Worm (Caenorhabditis elegans) whole organism, late embryonic: ENCODE measurements around the gene col-143.
A peak's percentile ranks its signal among the peaks of the same experiment; 100 is the strongest.

Experiments
- C08G9.2 ChIP-seq: sonication (generic microtip); optimal IDR thresholded peaks from 2 replicates; lab custom pipeline; 2016; ENCODE audit warnings: mild to moderate bottlenecking, missing genetic modification characterization, moderate library complexity, missing compliant biosample characterization
- C38D4.7 ChIP-seq: fragments of 200-800 bp; sonication (Bioruptor generic); optimal IDR thresholded peaks from 2 replicates; lab custom pipeline; 2018; ENCODE audit warnings: mild to moderate bottlenecking, missing genetic modification characterization, moderate library complexity, missing compliant biosample characterization
- K02D7.2 ChIP-seq: sonication (generic microtip); optimal IDR thresholded peaks from 2 replicates; lab custom pipeline; 2017; ENCODE audit warnings: mild to moderate bottlenecking, missing genetic modification characterization, missing compliant biosample characterization
- K09A11.1 ChIP-seq: sonication (generic microtip); optimal IDR thresholded peaks from 2 replicates; lab custom pipeline; 2017; ENCODE audit warnings: antibody characterized with exemption, mild to moderate bottlenecking, missing genetic modification characterization, missing compliant biosample characterization; ENCODE audit not compliant: insufficient read depth
- T23F11.4 ChIP-seq: fragments of 200-800 bp; sonication (Bioruptor generic); optimal IDR thresholded peaks from 2 replicates; lab custom pipeline; 2018; ENCODE audit warnings: mild to moderate bottlenecking, missing genetic modification characterization, missing compliant biosample characterization
- ahr-1 ChIP-seq: sonication (generic microtip); optimal IDR thresholded peaks from 2 replicates; lab custom pipeline; 2016; ENCODE audit warnings: missing genetic modification characterization, missing compliant biosample characterization
- ceh-30 ChIP-seq: fragments of 150-350 bp; optimal IDR thresholded peaks from 2 replicates; lab custom pipeline; 2014; ENCODE audit warnings: missing biosample characterization, missing genetic modification characterization
- ceh-31 ChIP-seq: sonication (generic microtip); optimal IDR thresholded peaks from 2 replicates; lab custom pipeline; 2016; ENCODE audit warnings: missing genetic modification characterization, missing compliant biosample characterization
- ceh-34 ChIP-seq: sonication (generic microtip); optimal IDR thresholded peaks from 2 replicates; lab custom pipeline; 2016; ENCODE audit warnings: mild to moderate bottlenecking, missing genetic modification characterization, missing compliant biosample characterization
- ceh-9 ChIP-seq: sonication (generic microtip); optimal IDR thresholded peaks from 2 replicates; lab custom pipeline; 2016; ENCODE audit warnings: mild to moderate bottlenecking, missing genetic modification characterization, inconsistent platforms, missing compliant biosample characterization
- che-1 ChIP-seq: sonication (generic microtip); optimal IDR thresholded peaks from 2 replicates; lab custom pipeline; 2016; ENCODE audit warnings: mild to moderate bottlenecking, missing genetic modification characterization, missing compliant biosample characterization
- dmd-4 ChIP-seq: sonication (generic microtip); optimal IDR thresholded peaks from 2 replicates; lab custom pipeline; 2016; ENCODE audit warnings: borderline replicate concordance, missing genetic modification characterization, missing compliant biosample characterization
- elt-2 ChIP-seq: sonication (generic microtip); optimal IDR thresholded peaks from 2 replicates; lab custom pipeline; 2016; ENCODE audit warnings: missing genetic modification reagents, missing genetic modification characterization, missing compliant biosample characterization
- elt-4 ChIP-seq: sonication (generic microtip); optimal IDR thresholded peaks from 2 replicates; lab custom pipeline; 2016; ENCODE audit warnings: missing genetic modification characterization, missing compliant biosample characterization
- ets-4 ChIP-seq: sonication (generic microtip); optimal IDR thresholded peaks from 2 replicates; lab custom pipeline; 2016; ENCODE audit warnings: missing genetic modification characterization, missing compliant biosample characterization
- eyg-1 ChIP-seq: sonication (generic microtip); optimal IDR thresholded peaks from 2 replicates; lab custom pipeline; 2016; ENCODE audit warnings: missing genotype, missing genetic modification characterization, missing compliant biosample characterization
- fkh-6 ChIP-seq: sonication (generic microtip); optimal IDR thresholded peaks from 2 replicates; lab custom pipeline; 2016; ENCODE audit warnings: missing genetic modification characterization, missing compliant biosample characterization
- gmeb-2 ChIP-seq: sonication (generic microtip); optimal IDR thresholded peaks from 2 replicates; lab custom pipeline; 2016; ENCODE audit warnings: missing genetic modification characterization, inconsistent platforms, missing compliant biosample characterization
- hlh-15 ChIP-seq: sonication (generic microtip); optimal IDR thresholded peaks from 2 replicates; lab custom pipeline; 2016; ENCODE audit warnings: missing genetic modification characterization, missing compliant biosample characterization
- hlh-6 ChIP-seq: sonication (generic microtip); optimal IDR thresholded peaks from 2 replicates; lab custom pipeline; 2016; ENCODE audit warnings: missing genotype, missing genetic modification characterization, missing compliant biosample characterization
- lim-6 ChIP-seq: sonication (generic microtip); optimal IDR thresholded peaks from 2 replicates; lab custom pipeline; 2016; ENCODE audit warnings: missing genetic modification characterization, missing compliant biosample characterization
- madf-2 ChIP-seq: sonication (generic microtip); optimal IDR thresholded peaks from 2 replicates; lab custom pipeline; 2017; ENCODE audit warnings: missing genetic modification characterization, missing compliant biosample characterization
- nfya-1 ChIP-seq: sonication (generic microtip); optimal IDR thresholded peaks from 2 replicates; lab custom pipeline; 2017; ENCODE audit warnings: missing genetic modification characterization, mild to moderate bottlenecking, missing compliant biosample characterization, antibody characterized with exemption, moderate library complexity
- nhr-11 ChIP-seq: fragments of 150-350 bp; optimal IDR thresholded peaks from 2 replicates; lab custom pipeline; 2014; ENCODE audit warnings: missing biosample characterization, missing genetic modification characterization
- npax-4 ChIP-seq: sonication (generic microtip); optimal IDR thresholded peaks from 2 replicates; lab custom pipeline; 2016; ENCODE audit warnings: missing genetic modification characterization, missing compliant biosample characterization
- pag-3 ChIP-seq: sonication (generic microtip); optimal IDR thresholded peaks from 2 replicates; lab custom pipeline; 2016; ENCODE audit warnings: missing compliant biosample characterization, missing genetic modification characterization, borderline replicate concordance
- pat-9 ChIP-seq: fragments of 200-800 bp; sonication (Bioruptor generic); optimal IDR thresholded peaks from 2 replicates; lab custom pipeline; 2018; ENCODE audit warnings: mild to moderate bottlenecking, missing genetic modification characterization, moderate library complexity, missing compliant biosample characterization
- pax-1 ChIP-seq: fragments of 150-350 bp; optimal IDR thresholded peaks from 2 replicates; lab custom pipeline; 2014; ENCODE audit warnings: missing biosample characterization, missing genetic modification characterization
- pha-2 ChIP-seq: sonication (generic microtip); optimal IDR thresholded peaks from 2 replicates; lab custom pipeline; 2017; ENCODE audit warnings: mild to moderate bottlenecking, missing genetic modification characterization, missing compliant biosample characterization
- pqm-1 ChIP-seq: sonication (generic microtip); optimal IDR thresholded peaks from 2 replicates; lab custom pipeline; 2016; ENCODE audit warnings: missing genetic modification characterization, missing compliant biosample characterization
- pros-1 ChIP-seq: fragments of 150-350 bp; optimal IDR thresholded peaks from 2 replicates; lab custom pipeline; 2014; ENCODE audit warnings: missing biosample characterization, missing genetic modification reagents, missing genetic modification characterization
- ref-2 ChIP-seq: sonication (generic microtip); optimal IDR thresholded peaks from 2 replicates; lab custom pipeline; 2016; ENCODE audit warnings: missing genetic modification characterization, missing compliant biosample characterization
- tbx-2 ChIP-seq: sonication (generic microtip); optimal IDR thresholded peaks from 2 replicates; lab custom pipeline; 2016; ENCODE audit warnings: missing genetic modification characterization, missing compliant biosample characterization
- unc-55 ChIP-seq: sonication (generic microtip); optimal IDR thresholded peaks from 2 replicates; lab custom pipeline; 2017; ENCODE audit warnings: missing biosample characterization, missing genetic modification reagents, missing genetic modification characterization
- unc-86 ChIP-seq: sonication (generic microtip); optimal IDR thresholded peaks from 2 replicates; lab custom pipeline; 2016; ENCODE audit warnings: missing genetic modification characterization, missing compliant biosample characterization

The col-143 gene

ce11 chrV:6811863-6812262 is 23.6 kb upstream of the col-143 start:
- TF ChIP-seq elt-2 (tag; lab: Kevin White, UChicago) = peak; percentile 53
- TF ChIP-seq eyg-1 = no peak
- TF ChIP-seq C38D4.7 (GFP tag; lab: Kevin White, UChicago) = no peak
- TF ChIP-seq dmd-4 (tag; lab: Kevin White, UChicago) = no peak
- TF ChIP-seq, all 69 proteins: peak for 1

- TF ChIP-seq madf-2 (tag; lab: Kevin White, UChicago) (no peak), ceh-34 (no peak), nfya-1 (tag; lab: Kevin White, UChicago) (no peak), npax-4 (tag; lab: Kevin White, UChicago) (no peak), ahr-1 (tag; lab: Kevin White, UChicago) (no peak), pat-9 (no peak), lim-6 (tag; lab: Kevin White, UChicago) (no peak), K02D7.2 (tag; lab: Kevin White, UChicago) (no peak), hlh-15 (no peak)
These were observed 21.6 kb upstream of the col-143 start for ce11 chrV:6813862-6814261.

- TF ChIP-seq unc-55 (no peak), ceh-30 (tag; lab: Kevin White, UChicago) (no peak), unc-86 (tag; lab: Kevin White, UChicago) (no peak), pros-1 (tag; lab: Kevin White, UChicago) (no peak), T23F11.4 (GFP tag; lab: Kevin White, UChicago) (no peak), elt-2 (tag; lab: Kevin White, UChicago) (no peak), pax-1 (tag; lab: Kevin White, UChicago) (no peak), C08G9.2 (tag; lab: Kevin White, UChicago) (no peak)
These were observed 18.3 kb upstream of the col-143 start, which contains the start of gene dmsr-14 for ce11 chrV:6817184-6817583. TSS of gene dmsr-14 (minus strand) at chrV:6817284.

- TF ChIP-seq ceh-9 (tag; lab: Kevin White, UChicago) (no peak), gmeb-2 (tag; lab: Kevin White, UChicago) (no peak), ceh-31 (tag; lab: Kevin White, UChicago) (no peak), tbx-2 (tag; lab: Kevin White, UChicago) (no peak), ref-2 (no peak), ets-4 (tag; lab: Kevin White, UChicago) (no peak), fkh-6 (no peak), nhr-11 (tag; lab: Kevin White, UChicago) (no peak), ceh-30 (tag; lab: Kevin White, UChicago) (no peak)
These were observed 15.6 kb upstream of the col-143 start, which contains the start of gene dmsr-13 for ce11 chrV:6819812-6820211. TSS of gene dmsr-13 (minus strand) at chrV:6819912.

ce11 chrV:6821509-6821908 is 13.9 kb upstream of the col-143 start, which contains the start of gene T15B7.8:
TSS of gene T15B7.8 (plus strand) at chrV:6821809.
- TF ChIP-seq K09A11.1 (no peak), pha-2 (tag; lab: Kevin White, UChicago) (no peak), fkh-6 (no peak), elt-2 (tag; lab: Kevin White, UChicago) (no peak), npax-4 (tag; lab: Kevin White, UChicago) (no peak), ceh-9 (tag; lab: Kevin White, UChicago) (no peak), gmeb-2 (tag; lab: Kevin White, UChicago) (no peak)
- TF ChIP-seq, all 69 proteins: peak for 0

ce11 chrV:6823432-6823831 is 12.0 kb upstream of the col-143 start:
- TF ChIP-seq npax-4 (tag; lab: Kevin White, UChicago) (no peak), C38D4.7 (GFP tag; lab: Kevin White, UChicago) (no peak), pag-3 (tag; lab: Kevin White, UChicago) (no peak), elt-2 (tag; lab: Kevin White, UChicago) (peak; percentile 85), che-1 (tag; lab: Kevin White, UChicago) (no peak), tbx-2 (tag; lab: Kevin White, UChicago) (no peak), hlh-6 (tag; lab: Kevin White, UChicago) (no peak), elt-4 (tag; lab: Kevin White, UChicago) (no peak), pqm-1 (no peak)
- TF ChIP-seq, all 69 proteins: peak for 1
